Fruit fly (Drosophila melanogaster): ENCODE data around the gene CG7551.
A peak's percentile ranks its signal among the peaks of the same experiment; 100 is the strongest.

CG7551 gene

DNA sequence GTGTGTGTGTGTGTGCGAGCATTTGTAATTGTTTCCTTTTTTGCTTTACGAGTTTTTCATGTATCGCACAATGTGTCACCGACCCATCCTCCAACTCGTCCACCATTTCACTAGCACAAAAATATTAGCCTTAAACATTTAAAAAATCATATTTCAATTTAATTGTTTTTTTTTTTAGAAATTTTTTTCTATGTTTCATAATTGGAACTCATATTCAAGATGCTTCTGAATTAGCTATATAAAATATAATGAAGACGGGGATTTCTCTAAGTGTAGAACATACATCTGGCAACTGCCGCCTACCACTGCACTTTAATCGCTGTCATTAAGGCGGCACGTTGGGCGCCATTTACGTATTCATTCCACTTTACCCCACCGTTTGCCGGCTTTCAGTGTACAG lies 18.7 kb upstream of the CG7551 start (continued):
- TF ChIP-seq Rel (GFP tag; optimal IDR thresholded peaks at IDR 0.05) (no peak), Rel (tag; optimal IDR thresholded peaks at IDR 0.05) (no peak), rgr (GFP tag; optimal IDR thresholded peaks at IDR 0.05) (no peak), fru (GFP tag; optimal IDR thresholded peaks at IDR 0.05) (peak; percentile 27), tai (GFP tag; optimal IDR thresholded peaks at IDR 0.05) (no peak), h (GFP tag; optimal IDR thresholded peaks at IDR 0.05) (no peak), dmrt93B (GFP tag; optimal IDR thresholded peaks at IDR 0.05) (no peak), HLH106 (tag; optimal IDR thresholded peaks at IDR 0.05) (peak; percentile 3), sage (GFP tag; optimal IDR thresholded peaks at IDR 0.05) (no peak), Dif (GFP tag; optimal IDR thresholded peaks at IDR 0.05; ENCODE audit: partially characterized antibody) (no peak), usp (GFP tag; optimal IDR thresholded peaks at IDR 0.05) (no peak), N (GFP tag; optimal IDR thresholded peaks at IDR 0.05) (no peak), sv (GFP tag; optimal IDR thresholded peaks at IDR 0.05) (no peak), Hr78 (GFP tag; optimal IDR thresholded peaks at IDR 0.05) (no peak), jim (GFP tag; optimal IDR thresholded peaks at IDR 0.05) (no peak)

DNA sequence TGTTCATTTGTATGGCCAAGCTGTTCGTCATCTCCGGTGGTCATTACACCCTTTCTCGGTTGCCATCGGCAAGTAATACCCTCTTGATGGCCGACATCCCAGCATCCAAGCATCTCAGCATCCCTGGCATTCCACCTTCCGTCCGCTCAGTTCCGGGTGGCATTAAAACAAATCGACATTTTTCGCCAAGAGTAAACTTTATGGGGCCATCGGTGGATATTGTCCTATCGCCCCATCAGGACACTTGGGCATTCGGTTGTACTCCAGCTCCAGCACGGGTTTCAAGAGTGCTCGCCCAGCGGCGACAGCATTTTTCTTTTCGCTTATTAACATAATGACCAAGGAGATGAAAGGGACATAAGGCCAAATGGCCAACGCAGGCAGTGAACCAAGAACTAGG lies 18.0 kb upstream of the CG7551 start:
- TF ChIP-seq CG9705 (GFP tag; optimal IDR thresholded peaks at IDR 0.05) (no peak), usp (GFP tag; optimal IDR thresholded peaks at IDR 0.05) (no peak), brk (GFP tag; optimal IDR thresholded peaks at IDR 0.05) (no peak), foxo (GFP tag; optimal IDR thresholded peaks at IDR 0.05) (no peak), Abd-B (GFP tag; optimal IDR thresholded peaks at IDR 0.05) (no peak), CrebA (GFP tag; optimal IDR thresholded peaks at IDR 0.05; ENCODE audit: borderline replicate concordance) (no peak), ey (GFP tag; optimal IDR thresholded peaks at IDR 0.05) (no peak), Hr83 (GFP tag; optimal IDR thresholded peaks at IDR 0.05; ENCODE audit: poor library complexity, severe bottlenecking) (no peak), pan (optimal IDR thresholded peaks at IDR 0.05) (no peak), Vsx2 (GFP tag; optimal IDR thresholded peaks at IDR 0.05; ENCODE audit: partially characterized antibody) (no peak), N (GFP tag; optimal IDR thresholded peaks at IDR 0.05) (no peak), sage (GFP tag; optimal IDR thresholded peaks at IDR 0.05) (no peak), Hnf4 (GFP tag; optimal IDR thresholded peaks at IDR 0.05) (no peak), Rel (GFP tag; optimal IDR thresholded peaks at IDR 0.05) (no peak), Rel (tag; optimal IDR thresholded peaks at IDR 0.05) (no peak), psq (GFP tag; optimal IDR thresholded peaks at IDR 0.05) (no peak)

DNA sequence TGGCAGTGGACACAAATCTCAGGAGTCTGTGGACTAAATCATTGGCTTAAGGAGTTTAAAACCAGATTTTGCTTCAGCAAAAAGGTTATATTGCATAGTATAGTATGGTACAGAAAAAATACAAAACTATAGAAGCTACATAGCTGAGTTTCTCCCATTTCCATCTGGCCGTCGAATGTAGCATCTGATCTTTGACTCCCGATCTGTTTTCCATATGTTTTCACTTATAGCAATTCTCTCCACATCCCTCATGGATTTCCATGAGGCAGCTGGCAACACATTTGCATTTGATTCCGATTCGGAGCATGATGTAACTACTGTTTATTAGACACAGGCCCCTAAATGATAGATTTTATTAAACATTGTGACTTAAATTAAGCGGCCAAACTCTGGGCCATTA lies 17.5 kb upstream of the CG7551 start:
- TF ChIP-seq sage (GFP tag; optimal IDR thresholded peaks at IDR 0.05) = no peak

DNA sequence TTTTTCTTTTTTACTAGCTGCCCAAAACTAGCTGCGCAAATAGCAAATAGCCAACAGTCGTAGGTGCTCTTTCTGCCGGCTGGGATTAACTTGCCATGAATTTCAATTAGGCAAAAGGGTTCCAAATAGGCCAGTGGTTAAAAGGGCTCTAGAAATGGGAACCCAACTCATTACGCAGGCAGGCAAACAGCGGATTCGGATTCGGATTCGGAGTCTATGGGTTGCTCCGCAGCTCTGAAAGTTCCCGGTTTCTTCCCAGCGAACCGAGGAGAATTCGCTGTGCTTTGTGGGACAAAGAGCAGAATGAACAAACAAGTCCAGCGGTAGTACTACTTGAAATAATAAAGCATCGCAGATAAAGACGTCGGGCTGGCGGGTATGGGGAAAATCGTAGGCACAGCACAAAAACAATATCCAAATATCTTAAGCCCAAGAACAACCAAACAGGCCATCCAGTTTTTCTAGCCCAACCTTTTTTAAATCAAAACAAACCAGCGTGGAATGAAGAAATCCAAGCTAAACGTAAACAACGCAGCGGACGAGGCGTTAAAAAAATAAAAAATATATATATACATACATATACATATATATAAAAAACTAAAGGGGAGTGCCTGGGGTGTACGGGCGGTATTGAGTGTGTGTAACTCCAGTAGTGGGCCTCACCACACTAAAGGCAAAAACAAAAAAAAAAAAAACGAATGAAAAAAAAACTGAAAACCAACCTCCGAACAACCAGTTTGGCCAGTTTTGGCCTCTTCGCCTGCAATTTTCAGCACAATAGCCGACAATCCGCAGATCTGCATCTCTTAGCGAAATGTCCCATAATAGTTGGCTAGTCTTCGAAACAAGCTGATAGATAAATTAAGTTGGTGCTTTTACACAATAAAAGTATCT lies 16.2 kb upstream of the CG7551 start:
- no peak for TF ChIP-seq Rel (GFP tag; optimal IDR thresholded peaks at IDR 0.05)
- TF ChIP-seq Rel (tag; optimal IDR thresholded peaks at IDR 0.05) = no peak
- TF ChIP-seq psq (GFP tag; optimal IDR thresholded peaks at IDR 0.05) = peak; percentile 55
- no peak for TF ChIP-seq rgr (GFP tag; optimal IDR thresholded peaks at IDR 0.05)

DNA sequence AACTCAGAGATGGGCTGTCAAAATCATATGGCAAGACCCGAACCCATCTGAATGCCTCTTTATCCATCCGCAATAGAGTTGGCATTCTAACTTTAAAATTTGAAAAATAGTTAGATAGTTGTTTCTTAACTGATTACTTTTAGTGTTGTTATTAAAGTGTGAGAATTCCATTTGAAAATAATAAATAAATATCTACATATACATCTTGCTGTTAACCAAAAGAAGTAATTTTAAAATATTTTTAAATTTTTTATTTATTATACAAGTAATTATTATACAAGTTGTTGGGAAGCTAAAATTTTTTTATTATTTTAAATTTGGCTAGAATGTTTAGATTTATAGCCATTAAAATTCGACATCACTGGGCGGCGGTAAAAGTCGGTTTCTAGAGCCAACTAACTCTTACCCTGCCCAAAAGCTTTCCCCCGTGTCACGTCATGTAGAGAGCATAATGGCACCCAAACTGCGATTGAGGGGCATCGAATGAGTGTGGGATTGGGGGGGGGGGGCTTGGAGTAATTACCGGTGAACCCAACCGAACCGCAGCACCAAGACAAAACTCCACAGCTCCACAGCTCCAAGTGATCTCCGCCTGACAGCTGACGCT lies 14.7 kb upstream of the CG7551 start:
- TF ChIP-seq foxo (GFP tag; optimal IDR thresholded peaks at IDR 0.05) = peak in 1 of 2 experiments; percentile 2
- TF ChIP-seq Jra (GFP tag; optimal IDR thresholded peaks at IDR 0.05) = no peak
- peak; percentile 11 for TF ChIP-seq Sp1 (GFP tag; optimal IDR thresholded peaks at IDR 0.05)
- TF ChIP-seq Dfd (GFP tag; optimal IDR thresholded peaks at IDR 0.05) = peak; percentile 42
- no peak for TF ChIP-seq Hr83 (GFP tag; optimal IDR thresholded peaks at IDR 0.05; ENCODE audit: poor library complexity, severe bottlenecking)
- TF ChIP-seq HLH106 (tag; optimal IDR thresholded peaks at IDR 0.05) = peak; percentile 16
- TF ChIP-seq psq (GFP tag; optimal IDR thresholded peaks at IDR 0.05) = peak; percentile 15
- TF ChIP-seq fru (GFP tag; optimal IDR thresholded peaks at IDR 0.05) = peak; percentile 2

Data from whole organism, wandering third instar larva.